Fruit fly (Drosophila melanogaster) whole organism, embryonic: ENCODE measurements around the gene Plod.
A peak's percentile ranks its signal among the peaks of the same experiment; 100 is the strongest.

Experiments
- ATbp ChIP-seq: fragments of 200-800 bp; sonication (Bioruptor generic); optimal IDR thresholded peaks from 2 replicates; lab custom pipeline; 2017; ENCODE audit warnings: missing biosample characterization, mild to moderate bottlenecking, missing genetic modification characterization, missing genetic modification reagents
- Adf1 ChIP-seq: fragments of 200-800 bp; sonication (Bioruptor generic); IDR thresholded peaks from 2 replicates; pipeline ENCODE4 v1.3.6; 2022; ENCODE audit warnings: missing biosample characterization, missing genetic modification characterization
- Bgb ChIP-seq: fragments of 200-800 bp; sonication (Bioruptor generic); IDR thresholded peaks from 2 replicates; pipeline ENCODE4 v1.3.6; 2022; ENCODE audit warnings: missing biosample characterization, missing genetic modification characterization; ENCODE audit not compliant: partially characterized antibody
- CG1024 ChIP-seq: fragments of 200-800 bp; sonication (Bioruptor generic); IDR thresholded peaks from 2 replicates; pipeline ENCODE4 v1.3.6; 2022; ENCODE audit warnings: missing biosample characterization, missing genetic modification characterization
- CG12659 ChIP-seq: fragments of 200-800 bp; sonication (Bioruptor generic); optimal IDR thresholded peaks from 3 replicates; lab custom pipeline; 2017; ENCODE audit warnings: mild to moderate bottlenecking, missing biosample characterization, missing genetic modification reagents, missing genetic modification characterization
- CG15479 ChIP-seq: fragments of 200-800 bp; sonication (Bioruptor generic); optimal IDR thresholded peaks from 3 replicates; lab custom pipeline; 2019; ENCODE audit warnings: missing biosample characterization, mild to moderate bottlenecking, missing genetic modification characterization, moderate library complexity
- CG17568 ChIP-seq: fragments of 200-800 bp; sonication (Bioruptor generic); optimal IDR thresholded peaks from 2 replicates; lab custom pipeline; 2018; ENCODE audit warnings: missing biosample characterization, mild to moderate bottlenecking, missing genetic modification characterization, moderate library complexity
- CG17612 ChIP-seq: fragments of 200-800 bp; sonication (Bioruptor generic); IDR thresholded peaks from 2 replicates; pipeline ENCODE4 v1.3.6; 2022; ENCODE audit warnings: missing biosample characterization, missing genetic modification characterization
- CG17912 ChIP-seq: fragments of 200-800 bp; sonication (Bioruptor generic); optimal IDR thresholded peaks from 2 replicates; lab custom pipeline; 2018; ENCODE audit warnings: missing biosample characterization, mild to moderate bottlenecking, missing genetic modification characterization
- CG2678 ChIP-seq: fragments of 200-800 bp; sonication (Bioruptor generic); optimal IDR thresholded peaks from 3 replicates; lab custom pipeline; 2019; ENCODE audit warnings: missing biosample characterization, mild to moderate bottlenecking, missing genetic modification characterization, moderate library complexity
- CG2889 ChIP-seq: fragments of 200-800 bp; sonication (Bioruptor generic); IDR thresholded peaks from 3 replicates; pipeline ENCODE4 v1.3.6; 2022; ENCODE audit warnings: missing biosample characterization, missing genetic modification characterization
- CG31365 ChIP-seq: fragments of 200-800 bp; sonication (Bioruptor generic); optimal IDR thresholded peaks from 2 replicates; lab custom pipeline; 2018; ENCODE audit warnings: missing biosample characterization, mild to moderate bottlenecking, missing genetic modification characterization
- CG31388 ChIP-seq: fragments of 200-800 bp; sonication (Bioruptor generic); optimal IDR thresholded peaks from 2 replicates; lab custom pipeline; 2016; ENCODE audit warnings: missing biosample characterization, missing genetic modification characterization
- CG3407 ChIP-seq: fragments of 200-800 bp; sonication (Bioruptor generic); optimal IDR thresholded peaks from 2 replicates; lab custom pipeline; 2018; ENCODE audit warnings: missing biosample characterization, mild to moderate bottlenecking, missing genetic modification characterization
- CG4707 ChIP-seq: fragments of 200-800 bp; sonication (Bioruptor generic); optimal IDR thresholded peaks from 2 replicates; lab custom pipeline; 2018; ENCODE audit warnings: missing biosample characterization, mild to moderate bottlenecking, missing genetic modification characterization, moderate library complexity
- CG4854 ChIP-seq: fragments of 200-800 bp; sonication (Bioruptor generic); optimal IDR thresholded peaks from 2 replicates; lab custom pipeline; 2016; ENCODE audit warnings: missing biosample characterization, missing genetic modification characterization, inconsistent platforms
- CG7556 ChIP-seq: fragments of 200-800 bp; sonication (Bioruptor generic); optimal IDR thresholded peaks from 2 replicates; lab custom pipeline; 2017; ENCODE audit warnings: missing biosample characterization, mild to moderate bottlenecking, missing genetic modification characterization
- CG8478 ChIP-seq: fragments of >200 bp; optimal IDR thresholded peaks from 2 replicates; lab custom pipeline; 2018
- CG9609 ChIP-seq: fragments of 200-800 bp; sonication (Bioruptor generic); optimal IDR thresholded peaks from 3 replicates; lab custom pipeline; 2016; ENCODE audit warnings: missing biosample characterization, missing genetic modification characterization
- Chrac-16 ChIP-seq: fragments of 200-800 bp; sonication (Bioruptor generic); optimal IDR thresholded peaks from 3 replicates; lab custom pipeline; 2016; ENCODE audit warnings: missing biosample characterization, missing genetic modification characterization
- Dbx ChIP-seq: fragments of 200-800 bp; sonication (Bioruptor generic); IDR thresholded peaks from 3 replicates; pipeline ENCODE4 v1.3.6; 2022; ENCODE audit warnings: missing biosample characterization, missing genetic modification characterization
- Dref ChIP-seq: fragments of 200-800 bp; sonication (Bioruptor generic); IDR thresholded peaks from 2 replicates; pipeline ENCODE4 v1.3.6; 2022; ENCODE audit warnings: missing biosample characterization, missing genetic modification characterization
- E2f1 ChIP-seq: fragments of 200-800 bp; sonication (Bioruptor generic); IDR thresholded peaks from 2 replicates; pipeline ENCODE4 v1.3.6; 2022; ENCODE audit warnings: missing biosample characterization, missing genetic modification characterization
- Ets97D ChIP-seq: fragments of 200-800 bp; sonication (Bioruptor generic); optimal IDR thresholded peaks from 3 replicates; lab custom pipeline; 2016; ENCODE audit warnings: missing biosample characterization, missing genetic modification characterization
- Hr39 ChIP-seq: fragments of >200 bp; optimal IDR thresholded peaks from 2 replicates; lab custom pipeline; 2017
- Max ChIP-seq: fragments of 200-800 bp; sonication (Bioruptor generic); optimal IDR thresholded peaks from 2 replicates; lab custom pipeline; 2016; ENCODE audit warnings: missing biosample characterization, mild to moderate bottlenecking, missing genetic modification characterization
- Neu2 ChIP-seq: fragments of 200-800 bp; sonication (Bioruptor generic); optimal IDR thresholded peaks from 3 replicates; lab custom pipeline; 2016; ENCODE audit warnings: missing biosample characterization, missing genetic modification characterization, borderline replicate concordance
- Nf-YB ChIP-seq: fragments of 200-800 bp; sonication (Bioruptor generic); optimal IDR thresholded peaks from 3 replicates; lab custom pipeline; 2019; ENCODE audit warnings: missing biosample characterization, mild to moderate bottlenecking, missing genetic modification characterization, moderate library complexity
- Rfx ChIP-seq: fragments of 200-800 bp; sonication (Bioruptor generic); IDR thresholded peaks from 2 replicates; pipeline ENCODE4 v1.3.6; 2022; ENCODE audit warnings: missing biosample characterization, missing genetic modification characterization
- Scr ChIP-seq: fragments of 200-800 bp; sonication (Bioruptor generic); IDR thresholded peaks from 2 replicates; pipeline ENCODE4 v1.3.6; 2022; ENCODE audit warnings: missing biosample characterization, missing genetic modification characterization; ENCODE audit not compliant: partially characterized antibody
- Sox100B ChIP-seq: fragments of 200-800 bp; sonication (Bioruptor generic); optimal IDR thresholded peaks from 3 replicates; lab custom pipeline; 2018; ENCODE audit warnings: missing biosample characterization, mild to moderate bottlenecking, missing genetic modification characterization
- Trl ChIP-seq, 3 experiments: fragments of >200 bp in 2 of 3; fragments of 200-800 bp in 1 of 3; sonication (Bioruptor generic) in 1 of 3; optimal IDR thresholded peaks; 2 replicates in 1 of 3; 3 replicates in 2 of 3; lab custom pipeline; 2016 to 2017; ENCODE audit warnings: missing biosample characterization in 1 of 3, missing genetic modification characterization in 1 of 3
- Usf ChIP-seq: fragments of 200-800 bp; sonication (Bioruptor generic); optimal IDR thresholded peaks from 2 replicates; lab custom pipeline; 2017; ENCODE audit warnings: missing genotype, missing biosample characterization, missing genetic modification characterization
- Xbp1 ChIP-seq: fragments of 200-800 bp; sonication (Bioruptor generic); optimal IDR thresholded peaks from 3 replicates; lab custom pipeline; 2016; ENCODE audit warnings: missing biosample characterization, mild to moderate bottlenecking, missing genetic modification characterization
- Xrp1 ChIP-seq: fragments of 200-800 bp; sonication (Bioruptor generic); IDR thresholded peaks from 2 replicates; pipeline ENCODE4 v1.3.6; 2022; ENCODE audit warnings: missing biosample characterization, missing genetic modification characterization
- ara ChIP-seq: fragments of 200-800 bp; sonication (Bioruptor generic); IDR thresholded peaks from 2 replicates; pipeline ENCODE4 v1.3.6; 2022; ENCODE audit warnings: missing biosample characterization, missing genetic modification characterization
- corto ChIP-seq: fragments of 200-800 bp; sonication (Bioruptor generic); optimal IDR thresholded peaks from 2 replicates; lab custom pipeline; 2016; ENCODE audit warnings: missing biosample characterization, mild to moderate bottlenecking, missing genetic modification characterization, moderate library complexity
- crc ChIP-seq: fragments of 200-800 bp; sonication (Bioruptor generic); optimal IDR thresholded peaks from 2 replicates; lab custom pipeline; 2016; ENCODE audit warnings: missing biosample characterization, missing genetic modification characterization
- cwo ChIP-seq: fragments of 200-800 bp; sonication (Bioruptor generic); optimal IDR thresholded peaks from 3 replicates; lab custom pipeline; 2017; ENCODE audit warnings: missing biosample characterization, missing genetic modification characterization, mild to moderate bottlenecking, moderate library complexity, missing genetic modification reagents
- dm ChIP-seq: fragments of 200-800 bp; sonication (Bioruptor generic); optimal IDR thresholded peaks from 3 replicates; lab custom pipeline; 2016; ENCODE audit warnings: missing biosample characterization, missing genetic modification characterization
- eve ChIP-seq, 2 experiments: fragments of >200 bp; optimal IDR thresholded peaks; 2 replicates each; lab custom pipeline; 2017; ENCODE audit warnings: missing biosample characterization in 2 of 2, missing genetic modification characterization in 2 of 2
- fu2 ChIP-seq: fragments of 200-800 bp; sonication (Bioruptor generic); optimal IDR thresholded peaks from 2 replicates; lab custom pipeline; 2016; ENCODE audit warnings: missing biosample characterization, missing genetic modification characterization
- gem ChIP-seq: fragments of 200-800 bp; sonication (Bioruptor generic); optimal IDR thresholded peaks from 2 replicates; lab custom pipeline; 2019; ENCODE audit warnings: missing biosample characterization, mild to moderate bottlenecking, missing genetic modification characterization, moderate library complexity
- hb ChIP-seq: fragments of 200-800 bp; sonication (Bioruptor generic); IDR thresholded peaks from 3 replicates; pipeline ENCODE4 v1.3.6; 2022; ENCODE audit warnings: missing biosample characterization, missing genetic modification characterization; ENCODE audit not compliant: partially characterized antibody
- hkb ChIP-seq, 2 experiments: fragments of 200-800 bp in 1 of 2; fragments of >200 bp in 1 of 2; sonication (Bioruptor generic) in 1 of 2; IDR thresholded peaks in 1 of 2; optimal IDR thresholded peaks in 1 of 2; 2 replicates each; pipeline versions ENCODE4 v1.3.6 to Lab custom; 2017 to 2022; ENCODE audit warnings: missing biosample characterization in 1 of 2, missing genetic modification characterization in 1 of 2
- kni ChIP-seq: fragments of 200-800 bp; sonication (Bioruptor generic); optimal IDR thresholded peaks from 3 replicates; lab custom pipeline; 2017; ENCODE audit warnings: mild to moderate bottlenecking, missing biosample characterization, missing genetic modification reagents, missing genetic modification characterization
- mirr ChIP-seq: fragments of 200-800 bp; sonication (Bioruptor generic); optimal IDR thresholded peaks from 3 replicates; lab custom pipeline; 2018; ENCODE audit warnings: missing biosample characterization, mild to moderate bottlenecking, missing genetic modification characterization
- mld ChIP-seq: fragments of 200-800 bp; sonication (Bioruptor generic); IDR thresholded peaks from 3 replicates; pipeline ENCODE4 v1.3.6; 2022; ENCODE audit warnings: missing biosample characterization, missing genetic modification characterization; ENCODE audit not compliant: partially characterized antibody
- rib ChIP-seq: fragments of 200-800 bp; sonication (Bioruptor generic); IDR thresholded peaks from 2 replicates; pipeline ENCODE4 v1.3.6; 2022; ENCODE audit warnings: missing biosample characterization, missing genetic modification characterization
- slou ChIP-seq: fragments of 200-800 bp; sonication (Bioruptor generic); optimal IDR thresholded peaks from 3 replicates; lab custom pipeline; 2016; ENCODE audit warnings: missing biosample characterization, missing genetic modification characterization

Plod gene

DNA sequence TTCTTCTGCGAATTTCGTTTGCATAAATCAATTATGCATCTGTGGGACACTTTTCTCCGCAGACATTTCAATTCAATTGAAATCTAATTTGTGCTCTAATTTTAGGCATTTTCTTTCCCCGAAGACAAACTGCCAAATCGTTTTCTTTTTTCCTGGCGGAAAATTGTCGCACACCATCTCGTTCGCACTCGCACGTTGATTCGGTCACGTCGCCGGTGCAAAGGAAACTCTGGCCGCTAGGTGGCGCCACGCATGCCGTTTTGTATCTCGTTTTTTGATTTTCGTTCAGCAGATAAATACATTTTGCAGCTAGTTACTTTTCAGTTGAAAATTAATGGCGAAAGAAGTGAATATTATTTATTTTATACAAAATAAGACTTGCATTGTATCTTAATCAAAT, 42.5 kb upstream of the Plod start (continued):
- TF ChIP-seq Max (GFP tag; lab: Kevin White, UChicago) (no peak), slou (GFP tag; lab: Kevin White, UChicago) (no peak), hb (GFP tag; lab: Robert Waterston, UW) (no peak), hkb (optimal IDR thresholded peaks at IDR 0.05; lab: Kevin White, UChicago) (no peak), hkb (GFP tag; IDR thresholded peaks at IDR 0.05; lab: Robert Waterston, UW) (no peak), CG9609 (GFP tag; lab: Kevin White, UChicago) (no peak), CG1024 (GFP tag; lab: Robert Waterston, UW) (no peak), mirr (GFP tag; lab: Kevin White, UChicago) (no peak), Dbx (GFP tag; lab: Robert Waterston, UW) (peak; percentile 18; the same call in 2 of the 3 replicates), Bgb (no peak), gem (tag; lab: Kevin White, UChicago) (no peak), Xbp1 (GFP tag; lab: Kevin White, UChicago) (peak; percentile 4), Neu2 (no peak), Usf (no peak), CG15479 (no peak), Scr (GFP tag; lab: Robert Waterston, UW) (no peak), CG12659 (GFP tag; lab: Kevin White, UChicago) (no peak), Nf-YB (GFP tag; lab: Kevin White, UChicago) (no peak), CG31388 (no peak), rib (GFP tag; lab: Robert Waterston, UW) (no peak), Trl (optimal IDR thresholded peaks at IDR 0.05; lab: Kevin White, UChicago) (no peak), Trl (GFP tag; optimal IDR thresholded peaks at IDR 0.05; lab: Kevin White, UChicago) (no peak), Dref (GFP tag; lab: Robert Waterston, UW) (no peak), CG2678 (peak; percentile 27), CG4854 (GFP tag; lab: Kevin White, UChicago) (no peak), E2f1 (GFP tag; lab: Robert Waterston, UW) (no peak), CG2889 (no peak), Xrp1 (no peak), CG17568 (GFP tag; lab: Kevin White, UChicago) (peak; percentile 19), CG8478 (lab: Kevin White, UChicago) (no peak), cwo (GFP tag; lab: Kevin White, UChicago) (no peak), mld (no peak), CG17912 (GFP tag; lab: Kevin White, UChicago) (peak; percentile 18), Ets97D (GFP tag; lab: Kevin White, UChicago) (no peak), corto (GFP tag; lab: Kevin White, UChicago) (no peak), Hr39 (no peak)

DNA sequence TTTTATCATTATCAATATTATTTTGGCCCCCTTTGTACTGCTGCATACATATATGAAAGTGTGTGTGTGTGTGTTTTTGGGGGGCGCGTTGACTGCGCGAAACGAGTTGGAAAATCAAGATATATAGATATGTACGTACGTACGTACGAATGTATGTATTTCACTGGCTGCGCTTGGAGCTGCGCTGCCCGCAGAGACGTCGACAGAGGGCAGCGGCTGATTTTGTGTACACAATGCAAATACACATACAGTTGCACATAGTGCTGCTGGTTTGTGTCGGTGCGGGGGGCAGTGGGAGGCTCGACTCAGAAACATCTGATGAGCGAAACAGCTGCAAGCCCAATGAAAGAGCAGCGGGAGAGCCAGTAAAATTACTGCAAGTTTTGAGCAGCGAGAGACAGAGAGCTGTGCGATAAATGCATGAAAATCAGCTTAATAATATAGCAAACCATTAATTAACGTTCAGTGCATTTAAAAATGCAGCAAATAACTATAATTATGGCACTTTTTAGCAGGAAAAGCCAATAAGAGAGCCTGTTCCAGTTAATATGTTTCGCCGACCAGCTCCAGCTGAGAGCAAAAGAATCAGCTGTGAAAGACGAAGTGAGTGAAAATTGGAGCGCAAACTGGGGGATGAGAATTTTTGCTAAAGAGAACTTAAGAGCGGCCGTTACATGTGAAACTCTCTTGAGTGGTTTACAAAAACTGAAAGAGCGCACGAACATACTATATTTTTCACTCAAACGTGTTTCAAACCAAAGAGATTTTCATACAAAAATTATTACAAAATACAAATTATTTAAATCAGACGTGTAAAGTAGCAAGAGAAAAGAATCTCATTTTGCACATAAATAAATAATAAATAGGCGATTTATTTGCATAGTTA, 41.8 kb upstream of the Plod start:
- TF ChIP-seq Adf1 (GFP tag; lab: Robert Waterston, UW) (peak; percentile 89), mld (no peak), fu2 (GFP tag; lab: Kevin White, UChicago) (no peak), dm (GFP tag; lab: Kevin White, UChicago) (no peak), crc (no peak), kni (GFP tag; lab: Kevin White, UChicago) (peak; percentile 81), ATbp (GFP tag; lab: Kevin White, UChicago) (peak; percentile 14), CG3407 (GFP tag; lab: Kevin White, UChicago) (peak; percentile 96), Chrac-16 (GFP tag; lab: Kevin White, UChicago) (no peak), Sox100B (GFP tag; lab: Kevin White, UChicago) (no peak), CG31365 (no peak), eve (GFP tag; optimal IDR thresholded peaks at IDR 0.05; lab: Kevin White, UChicago) (peak in 1 of 2 experiments; percentile 74), ara (GFP tag; lab: Robert Waterston, UW) (no peak), CG17612 (GFP tag; lab: Robert Waterston, UW) (no peak), CG7556 (GFP tag; lab: Kevin White, UChicago) (no peak), Rfx (peak; percentile 27; the same call in 1 of the 2 replicates), CG4707 (GFP tag; lab: Kevin White, UChicago) (peak; percentile 43)
